Fruit fly (Drosophila melanogaster) whole organism, embryonic: ENCODE results near the gene CG3529.
A peak's percentile ranks its signal among the peaks of the same experiment; 100 is the strongest.

ENCODE experiments used
- Blimp-1 ChIP-seq: fragments of 200-800 bp; sonication (Bioruptor generic); optimal IDR thresholded peaks from 3 replicates; lab custom pipeline; 2018; ENCODE audit warnings: missing biosample characterization, missing genetic modification characterization, mild to moderate bottlenecking, moderate library complexity, missing genetic modification reagents
- CG12744 ChIP-seq: fragments of 200-800 bp; sonication (Bioruptor generic); optimal IDR thresholded peaks from 2 replicates; lab custom pipeline; 2016; ENCODE audit warnings: missing biosample characterization, missing genetic modification characterization
- CG13424 ChIP-seq: fragments of 200-800 bp; sonication (Bioruptor generic); optimal IDR thresholded peaks from 2 replicates; lab custom pipeline; 2019; ENCODE audit warnings: missing biosample characterization, mild to moderate bottlenecking, missing genetic modification characterization, moderate library complexity
- CG13775 ChIP-seq: fragments of 200-800 bp; sonication (Bioruptor generic); optimal IDR thresholded peaks from 3 replicates; lab custom pipeline; 2017; ENCODE audit warnings: missing biosample characterization, mild to moderate bottlenecking, missing genetic modification characterization
- CG15269 ChIP-seq: fragments of 200-800 bp; sonication (Bioruptor generic); optimal IDR thresholded peaks from 2 replicates; lab custom pipeline; 2018; ENCODE audit warnings: missing biosample characterization, mild to moderate bottlenecking, missing genetic modification characterization, moderate library complexity
- CG1603 ChIP-seq: fragments of 200-800 bp; sonication (Bioruptor generic); optimal IDR thresholded peaks from 2 replicates; lab custom pipeline; 2019; ENCODE audit warnings: missing biosample characterization, mild to moderate bottlenecking, missing genetic modification characterization, moderate library complexity
- CG17359 ChIP-seq: fragments of 200-800 bp; sonication (Bioruptor generic); optimal IDR thresholded peaks from 3 replicates; lab custom pipeline; 2018; ENCODE audit warnings: missing biosample characterization, mild to moderate bottlenecking, missing genetic modification characterization, moderate library complexity
- CG18599 ChIP-seq: fragments of 200-800 bp; sonication (Bioruptor generic); optimal IDR thresholded peaks from 3 replicates; lab custom pipeline; 2017; ENCODE audit warnings: missing biosample characterization, missing genetic modification characterization, mild to moderate bottlenecking, moderate library complexity, missing genetic modification reagents
- CG2678 ChIP-seq: fragments of 200-800 bp; sonication (Bioruptor generic); optimal IDR thresholded peaks from 3 replicates; lab custom pipeline; 2019; ENCODE audit warnings: missing biosample characterization, mild to moderate bottlenecking, missing genetic modification characterization, moderate library complexity
- CG2712 ChIP-seq: fragments of 200-800 bp; optimal IDR thresholded peaks from 3 replicates; lab custom pipeline; 2019; ENCODE audit warnings: missing biosample characterization, mild to moderate bottlenecking, missing genetic modification characterization, moderate library complexity
- CG31441 ChIP-seq: fragments of 200-800 bp; sonication (Bioruptor generic); IDR thresholded peaks from 2 replicates; pipeline ENCODE4 v1.3.6; 2022; ENCODE audit warnings: missing biosample characterization, missing genetic modification characterization
- CG6272 ChIP-seq: fragments of 200-800 bp; sonication (Bioruptor generic); IDR thresholded peaks from 2 replicates; pipeline ENCODE4 v1.3.6; 2022; ENCODE audit warnings: missing biosample characterization, missing genetic modification characterization
- CG6765 ChIP-seq: fragments of 200-800 bp; sonication (Bioruptor generic); optimal IDR thresholded peaks from 3 replicates; lab custom pipeline; 2017; ENCODE audit warnings: missing biosample characterization, mild to moderate bottlenecking, missing genetic modification characterization
- CG7786 ChIP-seq: fragments of 200-800 bp; sonication (Bioruptor generic); optimal IDR thresholded peaks from 2 replicates; lab custom pipeline; 2016; ENCODE audit warnings: missing biosample characterization, missing genetic modification characterization
- CG8924 ChIP-seq: fragments of 200-800 bp; optimal IDR thresholded peaks from 3 replicates; lab custom pipeline; 2019; ENCODE audit warnings: missing biosample characterization, mild to moderate bottlenecking, missing genetic modification characterization, moderate library complexity
- CrebB ChIP-seq: fragments of 200-800 bp; sonication (Bioruptor generic); optimal IDR thresholded peaks from 3 replicates; lab custom pipeline; 2018; ENCODE audit warnings: missing biosample characterization, mild to moderate bottlenecking, missing genetic modification characterization
- D19A ChIP-seq: fragments of 200-800 bp; optimal IDR thresholded peaks from 3 replicates; lab custom pipeline; 2019; ENCODE audit warnings: missing biosample characterization, mild to moderate bottlenecking, missing genetic modification characterization, moderate library complexity
- Dbx ChIP-seq: fragments of 200-800 bp; sonication (Bioruptor generic); IDR thresholded peaks from 3 replicates; pipeline ENCODE4 v1.3.6; 2022; ENCODE audit warnings: missing biosample characterization, missing genetic modification characterization
- Dek ChIP-seq: fragments of 200-800 bp; sonication (Bioruptor generic); optimal IDR thresholded peaks from 3 replicates; lab custom pipeline; 2019; ENCODE audit warnings: missing biosample characterization, mild to moderate bottlenecking, missing genetic modification characterization, moderate library complexity
- Ets97D ChIP-seq: fragments of 200-800 bp; sonication (Bioruptor generic); optimal IDR thresholded peaks from 3 replicates; lab custom pipeline; 2016; ENCODE audit warnings: missing biosample characterization, missing genetic modification characterization
- Fer1 ChIP-seq: fragments of 200-800 bp; sonication (Bioruptor generic); optimal IDR thresholded peaks from 2 replicates; lab custom pipeline; 2017; ENCODE audit warnings: missing biosample characterization, mild to moderate bottlenecking, missing genetic modification characterization
- Hand ChIP-seq: fragments of 200-800 bp; sonication (Bioruptor generic); optimal IDR thresholded peaks from 2 replicates; lab custom pipeline; 2017; ENCODE audit warnings: mild to moderate bottlenecking, missing biosample characterization, missing genetic modification reagents, missing genetic modification characterization
- Hr51 ChIP-seq, 2 experiments: fragments of 200-800 bp; sonication (Bioruptor generic); optimal IDR thresholded peaks; 2 replicates in 1 of 2; 3 replicates in 1 of 2; lab custom pipeline; 2016 to 2018; ENCODE audit warnings: missing biosample characterization in 2 of 2, missing genetic modification characterization in 2 of 2, mild to moderate bottlenecking in 1 of 2, moderate library complexity in 1 of 2
- Mad ChIP-seq: fragments of 200-800 bp; sonication (Bioruptor generic); optimal IDR thresholded peaks from 2 replicates; lab custom pipeline; 2016; ENCODE audit warnings: missing biosample characterization, missing genetic modification characterization
- Myb ChIP-seq: fragments of 200-800 bp; sonication (Bioruptor generic); optimal IDR thresholded peaks from 2 replicates; lab custom pipeline; 2016; ENCODE audit warnings: missing biosample characterization, missing genetic modification characterization
- Opbp ChIP-seq: fragments of 200-800 bp; sonication (Bioruptor generic); IDR thresholded peaks from 3 replicates; pipeline ENCODE4 v1.3.6; 2022; ENCODE audit warnings: missing biosample characterization, missing genetic modification characterization; ENCODE audit not compliant: partially characterized antibody
- PHDP ChIP-seq: fragments of 200-800 bp; sonication (Bioruptor generic); optimal IDR thresholded peaks from 3 replicates; lab custom pipeline; 2018; ENCODE audit warnings: missing biosample characterization, mild to moderate bottlenecking, missing genetic modification characterization, moderate library complexity
- Ptx1 ChIP-seq: fragments of 200-800 bp; sonication (Bioruptor generic); IDR thresholded peaks from 2 replicates; pipeline ENCODE4 v1.3.6; 2022; ENCODE audit warnings: missing biosample characterization, missing genetic modification characterization
- Stat92E ChIP-seq, 3 experiments: fragments of >200 bp in 2 of 3; fragments of 200-800 bp in 1 of 3; sonication (Bioruptor generic) in 1 of 3; optimal IDR thresholded peaks; 2 replicates each; lab custom pipeline; 2017 to 2019; ENCODE audit warnings: missing biosample characterization in 3 of 3, missing genetic modification characterization in 3 of 3, mild to moderate bottlenecking in 1 of 3, moderate library complexity in 1 of 3
- Usf ChIP-seq: fragments of 200-800 bp; sonication (Bioruptor generic); optimal IDR thresholded peaks from 2 replicates; lab custom pipeline; 2017; ENCODE audit warnings: missing genotype, missing biosample characterization, missing genetic modification characterization
- Xbp1 ChIP-seq: fragments of 200-800 bp; sonication (Bioruptor generic); optimal IDR thresholded peaks from 3 replicates; lab custom pipeline; 2016; ENCODE audit warnings: missing biosample characterization, mild to moderate bottlenecking, missing genetic modification characterization
- az2 ChIP-seq: fragments of 200-800 bp; sonication (Bioruptor generic); optimal IDR thresholded peaks from 3 replicates; lab custom pipeline; 2016; ENCODE audit warnings: missing biosample characterization, missing genetic modification characterization
- bab2 ChIP-seq: fragments of 200-800 bp; sonication (Bioruptor generic); optimal IDR thresholded peaks from 2 replicates; lab custom pipeline; 2016; ENCODE audit warnings: missing biosample characterization, missing genetic modification characterization
- bcd ChIP-seq: fragments of 200-800 bp; sonication (Bioruptor generic); optimal IDR thresholded peaks from 2 replicates; lab custom pipeline; 2017; ENCODE audit warnings: missing biosample characterization, mild to moderate bottlenecking, missing genetic modification characterization
- bigmax ChIP-seq: fragments of 200-800 bp; sonication (Bioruptor generic); optimal IDR thresholded peaks from 2 replicates; lab custom pipeline; 2018; ENCODE audit warnings: missing biosample characterization, mild to moderate bottlenecking, missing genetic modification characterization
- cwo ChIP-seq: fragments of 200-800 bp; sonication (Bioruptor generic); optimal IDR thresholded peaks from 3 replicates; lab custom pipeline; 2017; ENCODE audit warnings: missing biosample characterization, missing genetic modification characterization, mild to moderate bottlenecking, moderate library complexity, missing genetic modification reagents
- ems ChIP-seq: fragments of 200-800 bp; sonication (Bioruptor generic); optimal IDR thresholded peaks from 3 replicates; lab custom pipeline; 2016; ENCODE audit warnings: missing biosample characterization, missing genetic modification characterization
- gem ChIP-seq: fragments of 200-800 bp; sonication (Bioruptor generic); optimal IDR thresholded peaks from 2 replicates; lab custom pipeline; 2019; ENCODE audit warnings: missing biosample characterization, mild to moderate bottlenecking, missing genetic modification characterization, moderate library complexity
- insv ChIP-seq, 2 experiments: fragments of 200-800 bp; sonication (Bioruptor generic); optimal IDR thresholded peaks; 3 replicates each; lab custom pipeline; 2016 to 2018; ENCODE audit warnings: missing biosample characterization in 2 of 2, missing genetic modification characterization in 2 of 2
- lab ChIP-seq: fragments of 200-800 bp; sonication (Bioruptor generic); optimal IDR thresholded peaks from 3 replicates; lab custom pipeline; 2017; ENCODE audit warnings: missing biosample characterization, missing genetic modification characterization, mild to moderate bottlenecking, moderate library complexity, missing genetic modification reagents
- lilli ChIP-seq: fragments of 200-800 bp; sonication (Bioruptor generic); optimal IDR thresholded peaks from 3 replicates; lab custom pipeline; 2016; ENCODE audit warnings: missing biosample characterization, missing genetic modification characterization
- lola ChIP-seq, 3 experiments: fragments of >200 bp in 2 of 3; fragments of 200-800 bp in 1 of 3; sonication (Bioruptor generic) in 1 of 3; optimal IDR thresholded peaks; 2 replicates each; lab custom pipeline; 2017 to 2019; ENCODE audit warnings: missing biosample characterization in 3 of 3, missing genetic modification characterization in 3 of 3, mild to moderate bottlenecking in 1 of 3, moderate library complexity in 1 of 3
- nmo ChIP-seq: fragments of 200-800 bp; sonication (Bioruptor generic); optimal IDR thresholded peaks from 2 replicates; lab custom pipeline; 2018; ENCODE audit warnings: missing biosample characterization, mild to moderate bottlenecking, missing genetic modification characterization, moderate library complexity
- pho ChIP-seq: fragments of 200-800 bp; sonication (Bioruptor generic); optimal IDR thresholded peaks from 2 replicates; lab custom pipeline; 2016; ENCODE audit warnings: missing biosample characterization, missing genetic modification characterization
- phol ChIP-seq: fragments of 200-800 bp; sonication (Bioruptor generic); optimal IDR thresholded peaks from 3 replicates; lab custom pipeline; 2018; ENCODE audit warnings: missing biosample characterization, mild to moderate bottlenecking, missing genetic modification characterization, moderate library complexity
- row ChIP-seq: fragments of 200-800 bp; sonication (Bioruptor generic); IDR thresholded peaks from 3 replicates; pipeline ENCODE4 v1.3.6; 2022; ENCODE audit warnings: missing biosample characterization, missing genetic modification characterization
- sima ChIP-seq: fragments of 200-800 bp; sonication (Bioruptor generic); optimal IDR thresholded peaks from 2 replicates; lab custom pipeline; 2016; ENCODE audit warnings: missing biosample characterization, missing genetic modification characterization
- sug ChIP-seq: fragments of 200-800 bp; optimal IDR thresholded peaks from 2 replicates; lab custom pipeline; 2019; ENCODE audit warnings: missing biosample characterization, mild to moderate bottlenecking, missing genetic modification characterization, moderate library complexity
- vfl ChIP-seq: fragments of 200-800 bp; sonication (Bioruptor generic); optimal IDR thresholded peaks from 2 replicates; lab custom pipeline; 2016; ENCODE audit warnings: missing biosample characterization, missing genetic modification characterization

The CG3529 gene

dm6 chr3L:9466595-9466994 lies 19.9 kb downstream of the CG3529 start (continued):
- TF ChIP-seq Blimp-1 (GFP tag; lab: Kevin White, UChicago) = peak; percentile 13
- TF ChIP-seq sima (GFP tag; lab: Kevin White, UChicago) = no peak
- TF ChIP-seq Hand (GFP tag; lab: Kevin White, UChicago) = peak; percentile 54
- peak in 1 of 3 experiments; percentile 2 for TF ChIP-seq lola (GFP tag; optimal IDR thresholded peaks at IDR 0.05; lab: Kevin White, UChicago)
- peak; percentile 26 for TF ChIP-seq CG15269
- no peak for TF ChIP-seq Mad (GFP tag; lab: Kevin White, UChicago)
- peak; percentile 4 for TF ChIP-seq CG17359 (tag; lab: Kevin White, UChicago)
- peak; percentile 75 for TF ChIP-seq CG2678 (tag; lab: Kevin White, UChicago)
- no peak for TF ChIP-seq insv (GFP tag; optimal IDR thresholded peaks at IDR 0.05; lab: Kevin White, UChicago)
- no peak for TF ChIP-seq CG12744 (GFP tag; lab: Kevin White, UChicago)
- TF ChIP-seq Hr51 (GFP tag; optimal IDR thresholded peaks at IDR 0.05; lab: Kevin White, UChicago) = peak in 1 of 2 experiments; percentile 43
- TF ChIP-seq cwo (GFP tag; lab: Kevin White, UChicago) = peak; percentile 29
- TF ChIP-seq bigmax (GFP tag; lab: Kevin White, UChicago) = no peak
- peak; percentile 58 for TF ChIP-seq CG18599 (GFP tag; lab: Kevin White, UChicago)
- peak; percentile 39 for TF ChIP-seq phol (tag; lab: Kevin White, UChicago)
- TF ChIP-seq CrebB (tag; lab: Kevin White, UChicago) = no peak
- no peak for TF ChIP-seq vfl
- TF ChIP-seq CG7786 (GFP tag; lab: Kevin White, UChicago) = no peak
- TF ChIP-seq nmo = peak; percentile 35
- peak; percentile 52 for TF ChIP-seq lab (GFP tag; lab: Kevin White, UChicago)
- TF ChIP-seq Dbx (GFP tag; lab: Robert Waterston, UW) = no peak
- peak; percentile 0 for TF ChIP-seq D19A (tag; lab: Kevin White, UChicago)
- peak; percentile 64 for TF ChIP-seq gem
- TF ChIP-seq Opbp (GFP tag; lab: Robert Waterston, UW) = no peak
- TF ChIP-seq CG13424 (tag; lab: Kevin White, UChicago) = peak; percentile 59
- TF ChIP-seq CG1603 (tag; lab: Kevin White, UChicago) = no peak
- TF ChIP-seq Fer1 = peak; percentile 42
- peak; percentile 37 for TF ChIP-seq CG2712 (tag; lab: Kevin White, UChicago)
- TF ChIP-seq Dek (tag; lab: Kevin White, UChicago) = peak; percentile 19
- TF ChIP-seq row (GFP tag; lab: Robert Waterston, UW) = peak; percentile 51; the same call in 2 of the 3 replicates
- TF ChIP-seq Myb (GFP tag; lab: Kevin White, UChicago) = no peak
- peak; percentile 51; the same call in 1 of the 2 replicates for TF ChIP-seq CG31441 (GFP tag; lab: Robert Waterston, UW)
- TF ChIP-seq Xbp1 (GFP tag; lab: Kevin White, UChicago) = peak; percentile 11
- TF ChIP-seq PHDP (tag; lab: Kevin White, UChicago) = peak; percentile 17
- TF ChIP-seq Usf (GFP tag; lab: Kevin White, UChicago) = no peak
- peak; percentile 29 for TF ChIP-seq CG6765 (GFP tag; lab: Kevin White, UChicago)
- no peak for TF ChIP-seq CG6272 (GFP tag; lab: Robert Waterston, UW)
- peak; percentile 3 for TF ChIP-seq bcd (GFP tag; lab: Kevin White, UChicago)
- no peak for TF ChIP-seq bab2
- peak; percentile 15 for TF ChIP-seq az2 (GFP tag; lab: Kevin White, UChicago)
- TF ChIP-seq CG8924 (tag; lab: Kevin White, UChicago) = peak; percentile 41
- no peak for TF ChIP-seq ems
- TF ChIP-seq CG13775 = peak; percentile 15
- peak; percentile 16 for TF ChIP-seq sug (tag; lab: Kevin White, UChicago)
- TF ChIP-seq Stat92E (GFP tag; optimal IDR thresholded peaks at IDR 0.05; lab: Kevin White, UChicago) = no peak
- 0 out of 2 replicates have a peak, but pooled peaks have one; percentile 23 for TF ChIP-seq Ptx1 (GFP tag; lab: Robert Waterston, UW)
- TF ChIP-seq lilli (GFP tag; lab: Kevin White, UChicago) = peak; percentile 29
- peak; percentile 25 for TF ChIP-seq pho (GFP tag; lab: Kevin White, UChicago)
- no peak for TF ChIP-seq Ets97D
